Fruit fly (Drosophila melanogaster) whole organism, embryonic: Measurements from ENCODE around the gene Trf.

Experiments
- Asciz ChIP-seq: fragments of 200-800 bp; sonication (Bioruptor generic); optimal IDR thresholded peaks from 2 replicates; lab custom pipeline; 2017; ENCODE audit warnings: missing biosample characterization, mild to moderate bottlenecking, missing genetic modification characterization, missing genetic modification reagents
- Atf-2 ChIP-seq: fragments of 200-800 bp; sonication (Bioruptor generic); optimal IDR thresholded peaks from 2 replicates; lab custom pipeline; 2016; ENCODE audit warnings: missing biosample characterization, missing genetic modification characterization
- Blimp-1 ChIP-seq: fragments of 200-800 bp; sonication (Bioruptor generic); optimal IDR thresholded peaks from 3 replicates; lab custom pipeline; 2018; ENCODE audit warnings: missing biosample characterization, missing genetic modification characterization, mild to moderate bottlenecking, moderate library complexity, missing genetic modification reagents
- CG13624 ChIP-seq: fragments of 200-800 bp; sonication (Bioruptor generic); optimal IDR thresholded peaks from 2 replicates; lab custom pipeline; 2016; ENCODE audit warnings: missing biosample characterization, missing genetic modification characterization
- CG1602 ChIP-seq: fragments of 200-800 bp; sonication (Bioruptor generic); optimal IDR thresholded peaks from 3 replicates; lab custom pipeline; 2016; ENCODE audit warnings: missing biosample characterization, missing genetic modification characterization
- CG17186 ChIP-seq: fragments of 200-800 bp; sonication (Bioruptor generic); optimal IDR thresholded peaks from 3 replicates; lab custom pipeline; 2017; ENCODE audit warnings: missing biosample characterization, missing genetic modification reagents, missing genetic modification characterization
- CG17568 ChIP-seq: fragments of 200-800 bp; sonication (Bioruptor generic); optimal IDR thresholded peaks from 2 replicates; lab custom pipeline; 2018; ENCODE audit warnings: missing biosample characterization, mild to moderate bottlenecking, missing genetic modification characterization, moderate library complexity
- CG1792 ChIP-seq: fragments of 200-800 bp; sonication (Bioruptor generic); optimal IDR thresholded peaks from 2 replicates; lab custom pipeline; 2016; ENCODE audit warnings: missing biosample characterization, missing genetic modification characterization
- CG18764 ChIP-seq: fragments of 200-800 bp; sonication (Bioruptor generic); optimal IDR thresholded peaks from 3 replicates; lab custom pipeline; 2016; ENCODE audit warnings: missing biosample characterization, missing genetic modification characterization
- CG2712 ChIP-seq: fragments of 200-800 bp; optimal IDR thresholded peaks from 3 replicates; lab custom pipeline; 2019; ENCODE audit warnings: missing biosample characterization, mild to moderate bottlenecking, missing genetic modification characterization, moderate library complexity
- CG31365 ChIP-seq: fragments of 200-800 bp; sonication (Bioruptor generic); optimal IDR thresholded peaks from 2 replicates; lab custom pipeline; 2018; ENCODE audit warnings: missing biosample characterization, mild to moderate bottlenecking, missing genetic modification characterization
- CG4282 ChIP-seq: fragments of 200-800 bp; sonication (Bioruptor generic); optimal IDR thresholded peaks from 2 replicates; lab custom pipeline; 2016; ENCODE audit warnings: missing biosample characterization, missing genetic modification characterization
- CG5953 ChIP-seq: fragments of 200-800 bp; sonication (Bioruptor generic); IDR thresholded peaks from 2 replicates; pipeline ENCODE4 v1.3.6; 2022; ENCODE audit warnings: missing biosample characterization, missing genetic modification characterization
- CG6175 ChIP-seq: fragments of 200-800 bp; sonication (Bioruptor generic); IDR thresholded peaks from 3 replicates; pipeline ENCODE4 v1.3.6; 2022; ENCODE audit warnings: missing biosample characterization, missing genetic modification characterization
- CG6791 ChIP-seq: fragments of 200-800 bp; sonication (Bioruptor generic); IDR thresholded peaks from 3 replicates; pipeline ENCODE4 v1.3.6; 2022; ENCODE audit warnings: missing biosample characterization, missing genetic modification characterization; ENCODE audit not compliant: partially characterized antibody
- CG9876 ChIP-seq: fragments of 200-800 bp; sonication (Bioruptor generic); optimal IDR thresholded peaks from 2 replicates; lab custom pipeline; 2016; ENCODE audit warnings: missing biosample characterization, missing genetic modification characterization
- CHES-1-like ChIP-seq: fragments of 200-800 bp; sonication (Bioruptor generic); optimal IDR thresholded peaks from 2 replicates; lab custom pipeline; 2016; ENCODE audit warnings: missing biosample characterization, missing genetic modification characterization
- CkIIα-i1 ChIP-seq: fragments of 200-800 bp; sonication (Bioruptor generic); IDR thresholded peaks from 2 replicates; pipeline ENCODE4 v1.3.6; 2022; ENCODE audit warnings: missing biosample characterization, missing genetic modification characterization
- Doc3 ChIP-seq: fragments of 200-800 bp; sonication (Bioruptor generic); IDR thresholded peaks from 3 replicates; pipeline ENCODE4 v1.3.6; 2022; ENCODE audit warnings: missing biosample characterization, missing genetic modification characterization; ENCODE audit not compliant: partially characterized antibody
- Dref ChIP-seq: fragments of 200-800 bp; sonication (Bioruptor generic); IDR thresholded peaks from 2 replicates; pipeline ENCODE4 v1.3.6; 2022; ENCODE audit warnings: missing biosample characterization, missing genetic modification characterization
- Drgx ChIP-seq: fragments of 200-800 bp; sonication (Bioruptor generic); IDR thresholded peaks from 2 replicates; pipeline ENCODE4 v1.3.6; 2022; ENCODE audit warnings: missing biosample characterization, missing genetic modification characterization
- HmgZ ChIP-seq: fragments of 200-800 bp; sonication (Bioruptor generic); optimal IDR thresholded peaks from 2 replicates; lab custom pipeline; 2018; ENCODE audit warnings: missing biosample characterization, mild to moderate bottlenecking, missing genetic modification characterization
- Hr3 ChIP-seq: fragments of 200-800 bp; sonication (Bioruptor generic); optimal IDR thresholded peaks from 3 replicates; lab custom pipeline; 2016; ENCODE audit warnings: missing biosample characterization, missing genetic modification characterization
- Hr39 ChIP-seq: fragments of >200 bp; optimal IDR thresholded peaks from 2 replicates; lab custom pipeline; 2017
- Lpt ChIP-seq: fragments of >200 bp; optimal IDR thresholded peaks from 2 replicates; lab custom pipeline; 2018; ENCODE audit warnings: missing biosample characterization, missing genetic modification characterization
- Mrtf ChIP-seq: fragments of 200-800 bp; sonication (Bioruptor generic); IDR thresholded peaks from 3 replicates; pipeline ENCODE4 v1.3.6; 2022; ENCODE audit warnings: missing biosample characterization, missing genetic modification characterization
- Myb ChIP-seq: fragments of 200-800 bp; sonication (Bioruptor generic); optimal IDR thresholded peaks from 2 replicates; lab custom pipeline; 2016; ENCODE audit warnings: missing biosample characterization, missing genetic modification characterization
- NC2β ChIP-seq: fragments of 200-800 bp; sonication (Bioruptor generic); optimal IDR thresholded peaks from 2 replicates; lab custom pipeline; 2016; ENCODE audit warnings: missing biosample characterization, missing genetic modification characterization
- NFAT ChIP-seq: fragments of 200-800 bp; sonication (Bioruptor generic); IDR thresholded peaks from 2 replicates; pipeline ENCODE4 v1.3.6; 2022; ENCODE audit warnings: missing biosample characterization, missing genetic modification characterization
- Oli ChIP-seq: fragments of 200-800 bp; sonication (Bioruptor generic); optimal IDR thresholded peaks from 2 replicates; lab custom pipeline; 2018; ENCODE audit warnings: missing biosample characterization, mild to moderate bottlenecking, missing genetic modification characterization, moderate library complexity
- Ravus ChIP-seq: fragments of 200-800 bp; sonication (Bioruptor generic); IDR thresholded peaks from 2 replicates; pipeline ENCODE4 v1.3.6; 2022; ENCODE audit warnings: missing biosample characterization, missing genetic modification characterization
- Taf1 ChIP-seq: fragments of 200-800 bp; sonication (Bioruptor generic); IDR thresholded peaks from 2 replicates; pipeline ENCODE4 v1.3.6; 2022; ENCODE audit warnings: missing biosample characterization, missing genetic modification characterization
- Usf ChIP-seq: fragments of 200-800 bp; sonication (Bioruptor generic); optimal IDR thresholded peaks from 2 replicates; lab custom pipeline; 2017; ENCODE audit warnings: missing genotype, missing biosample characterization, missing genetic modification characterization
- bbx ChIP-seq: fragments of 200-800 bp; sonication (Bioruptor generic); IDR thresholded peaks from 2 replicates; pipeline ENCODE4 v1.3.6; 2022; ENCODE audit warnings: missing biosample characterization, missing genetic modification characterization; ENCODE audit not compliant: partially characterized antibody
- bigmax ChIP-seq: fragments of 200-800 bp; sonication (Bioruptor generic); optimal IDR thresholded peaks from 2 replicates; lab custom pipeline; 2018; ENCODE audit warnings: missing biosample characterization, mild to moderate bottlenecking, missing genetic modification characterization
- chinmo ChIP-seq: fragments of 200-800 bp; sonication (Bioruptor generic); IDR thresholded peaks from 4 replicates; pipeline ENCODE4 v1.3.6; 2022; ENCODE audit warnings: missing biosample characterization, missing genetic modification characterization; ENCODE audit not compliant: partially characterized antibody
- chn ChIP-seq: fragments of 200-800 bp; sonication (Bioruptor generic); optimal IDR thresholded peaks from 2 replicates; lab custom pipeline; 2016; ENCODE audit warnings: missing biosample characterization, missing genetic modification characterization
- dimm ChIP-seq: fragments of 200-800 bp; sonication (Bioruptor generic); IDR thresholded peaks from 2 replicates; pipeline ENCODE4 v1.3.6; 2022; ENCODE audit warnings: missing biosample characterization, missing genetic modification characterization
- fd3F ChIP-seq: fragments of 200-800 bp; sonication (Bioruptor generic); optimal IDR thresholded peaks from 2 replicates; lab custom pipeline; 2018; ENCODE audit warnings: missing biosample characterization, mild to moderate bottlenecking, missing genetic modification characterization, moderate library complexity
- fd64A ChIP-seq: fragments of 200-800 bp; sonication (Bioruptor generic); optimal IDR thresholded peaks from 3 replicates; lab custom pipeline; 2018; ENCODE audit warnings: missing biosample characterization, mild to moderate bottlenecking, missing genetic modification characterization
- fu2 ChIP-seq: fragments of 200-800 bp; sonication (Bioruptor generic); optimal IDR thresholded peaks from 2 replicates; lab custom pipeline; 2016; ENCODE audit warnings: missing biosample characterization, missing genetic modification characterization
- gfzf ChIP-seq: fragments of 200-800 bp; sonication (Bioruptor generic); optimal IDR thresholded peaks from 2 replicates; lab custom pipeline; 2016; ENCODE audit warnings: missing biosample characterization, mild to moderate bottlenecking, missing genetic modification characterization, moderate library complexity
- gro ChIP-seq: fragments of 200-800 bp; sonication (Bioruptor generic); optimal IDR thresholded peaks from 2 replicates; lab custom pipeline; 2016; ENCODE audit warnings: missing biosample characterization, missing genetic modification characterization
- jing ChIP-seq: fragments of 200-800 bp; sonication (Bioruptor generic); optimal IDR thresholded peaks from 2 replicates; lab custom pipeline; 2018; ENCODE audit warnings: missing biosample characterization, mild to moderate bottlenecking, missing genetic modification characterization
- nmo ChIP-seq: fragments of 200-800 bp; sonication (Bioruptor generic); optimal IDR thresholded peaks from 2 replicates; lab custom pipeline; 2018; ENCODE audit warnings: missing biosample characterization, mild to moderate bottlenecking, missing genetic modification characterization, moderate library complexity
- peb ChIP-seq: fragments of 200-800 bp; sonication (Bioruptor generic); IDR thresholded peaks from 2 replicates; pipeline ENCODE4 v1.3.6; 2022; ENCODE audit warnings: missing biosample characterization, missing genetic modification characterization
- row ChIP-seq: fragments of 200-800 bp; sonication (Bioruptor generic); IDR thresholded peaks from 3 replicates; pipeline ENCODE4 v1.3.6; 2022; ENCODE audit warnings: missing biosample characterization, missing genetic modification characterization
- salm ChIP-seq: fragments of 200-800 bp; sonication (Bioruptor generic); optimal IDR thresholded peaks from 2 replicates; lab custom pipeline; 2018; ENCODE audit warnings: missing biosample characterization, mild to moderate bottlenecking, missing genetic modification characterization
- sc ChIP-seq, 3 experiments: fragments of >200 bp in 2 of 3; fragments of 200-800 bp in 1 of 3; sonication (Bioruptor generic) in 1 of 3; optimal IDR thresholded peaks; 2 replicates in 2 of 3; 3 replicates in 1 of 3; lab custom pipeline; 2017; ENCODE audit warnings: mild to moderate bottlenecking in 1 of 3, missing biosample characterization in 1 of 3, missing genetic modification characterization in 1 of 3, missing genetic modification reagents in 1 of 3
- so ChIP-seq: fragments of 200-800 bp; sonication (Bioruptor generic); IDR thresholded peaks from 3 replicates; pipeline ENCODE4 v1.3.6; 2022; ENCODE audit warnings: missing biosample characterization, missing genetic modification characterization
- tll ChIP-seq, 2 experiments: fragments of 200-800 bp in 1 of 2; fragments of >200 bp in 1 of 2; sonication (Bioruptor generic) in 1 of 2; optimal IDR thresholded peaks; 2 replicates each; lab custom pipeline; 2017 to 2019; ENCODE audit warnings: missing biosample characterization in 2 of 2, missing genetic modification characterization in 2 of 2, mild to moderate bottlenecking in 1 of 2, moderate library complexity in 1 of 2
- wor ChIP-seq: fragments of 200-800 bp; sonication (Bioruptor generic); IDR thresholded peaks from 2 replicates; pipeline ENCODE4 v1.3.6; 2022; ENCODE audit warnings: missing biosample characterization, missing genetic modification characterization

Gene Trf

DNA sequence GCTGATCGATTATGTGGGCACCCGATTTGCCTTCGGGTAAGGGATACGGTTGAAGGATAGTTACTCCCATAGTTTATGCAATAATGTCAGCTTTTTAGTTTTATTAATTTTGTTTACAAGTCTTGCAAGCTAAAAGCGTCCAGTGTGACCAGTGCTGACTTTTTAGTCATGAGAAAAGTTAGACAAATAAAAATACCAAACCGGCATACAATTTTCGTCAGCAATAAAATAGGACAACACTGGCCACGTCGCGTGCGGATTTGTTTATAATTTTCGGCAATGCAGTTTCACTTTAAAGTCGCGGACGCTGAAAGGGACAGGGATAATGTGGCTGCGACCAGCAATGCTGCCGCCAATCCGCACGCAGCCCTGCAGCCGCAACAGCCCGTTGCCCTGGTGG, at the start of gene Trf, which contains the start of gene MED20 (continued):
- TF ChIP-seq CG13624 (GFP tag; lab: Kevin White, UChicago), result peak; percentile 0
- TF ChIP-seq CG6175 (GFP tag; lab: Robert Waterston, UW), result no peak
- 0 out of 4 replicates have a peak, but pooled peaks have one; percentile 77 for TF ChIP-seq chinmo (GFP tag; lab: Robert Waterston, UW)
- no peak for TF ChIP-seq gro (GFP tag; lab: Kevin White, UChicago)
- peak; percentile 81 for TF ChIP-seq gfzf (GFP tag; lab: Kevin White, UChicago)
- no peak for TF ChIP-seq so (GFP tag; lab: Robert Waterston, UW)
- no peak for TF ChIP-seq Asciz (GFP tag; lab: Kevin White, UChicago)
- TF ChIP-seq bigmax (GFP tag; lab: Kevin White, UChicago), result no peak
- TF ChIP-seq wor (GFP tag; lab: Robert Waterston, UW), result no peak
- TF ChIP-seq dimm, result no peak
- TF ChIP-seq Usf (GFP tag; lab: Kevin White, UChicago), result no peak
- no peak for TF ChIP-seq Lpt (GFP tag; lab: Kevin White, UChicago)
- TF ChIP-seq CG5953 (GFP tag; lab: Robert Waterston, UW), result no peak
- no peak for TF ChIP-seq Oli
- no peak for TF ChIP-seq fu2
- TF ChIP-seq NFAT, result no peak
- TF ChIP-seq CG9876 (GFP tag; lab: Kevin White, UChicago), result no peak
- no peak for TF ChIP-seq Drgx
- no peak for TF ChIP-seq CG18764 (GFP tag; lab: Kevin White, UChicago)
- TF ChIP-seq Hr3, result no peak
- no peak for TF ChIP-seq CG1792
- TF ChIP-seq CG4282 (GFP tag; lab: Kevin White, UChicago), result no peak
- peak; percentile 52 for TF ChIP-seq CG6791 (GFP tag; lab: Robert Waterston, UW)
- peak; percentile 17; the same call in 1 of the 3 replicates for TF ChIP-seq row (GFP tag; lab: Robert Waterston, UW)
- no peak for TF ChIP-seq Taf1
- no peak for TF ChIP-seq salm
- no peak for TF ChIP-seq CG31365 (tag; lab: Kevin White, UChicago)
- no peak for TF ChIP-seq CkIIα-i1 (GFP tag; lab: Robert Waterston, UW)
- TF ChIP-seq Hr39 (lab: Kevin White, UChicago), result no peak
- no peak for TF ChIP-seq CG17568 (GFP tag; lab: Kevin White, UChicago)
- TF ChIP-seq CG17186 (GFP tag; lab: Kevin White, UChicago), result no peak
- TF ChIP-seq Dref (GFP tag; lab: Robert Waterston, UW), result no peak
- no peak for TF ChIP-seq chn (GFP tag; lab: Kevin White, UChicago)
- TF ChIP-seq Ravus, result no peak
- TF ChIP-seq jing (GFP tag; lab: Kevin White, UChicago), result no peak
- no peak for TF ChIP-seq CG2712 (tag; lab: Kevin White, UChicago)
- no peak for TF ChIP-seq fd64A
- TF ChIP-seq bbx (GFP tag; lab: Robert Waterston, UW), result peak; percentile 29; the same call in 1 of the 2 replicates
- TF ChIP-seq Blimp-1, result no peak
- no peak for TF ChIP-seq CG1602
- TF ChIP-seq HmgZ, result peak; percentile 47
- peak; percentile 71 for TF ChIP-seq CHES-1-like
- TF ChIP-seq NC2β (GFP tag; lab: Kevin White, UChicago), result no peak
- no peak; the same call in 1 of the 3 replicates for TF ChIP-seq Doc3
- TF ChIP-seq peb (GFP tag; lab: Robert Waterston, UW), result no peak
- TF ChIP-seq tll (GFP tag; optimal IDR thresholded peaks at IDR 0.05; lab: Kevin White, UChicago), result no peak
- TF ChIP-seq Atf-2 (GFP tag; lab: Kevin White, UChicago), result no peak
- no peak for TF ChIP-seq fd3F (GFP tag; lab: Kevin White, UChicago)
- TF ChIP-seq Mrtf (GFP tag; lab: Robert Waterston, UW), result no peak
- no peak for TF ChIP-seq sc (optimal IDR thresholded peaks at IDR 0.05; lab: Kevin White, UChicago)
- TF ChIP-seq sc (GFP tag; optimal IDR thresholded peaks at IDR 0.05; lab: Kevin White, UChicago), result no peak
- no peak for TF ChIP-seq nmo (GFP tag; lab: Kevin White, UChicago)
- TF ChIP-seq Myb (GFP tag; lab: Kevin White, UChicago), result no peak
